Fruit fly (Drosophila melanogaster) whole organism, prepupa: Measurements from ENCODE around the gene Mst36Fb.

Source experiments
- Blimp-1 ChIP-seq: fragments of 200-800 bp; sonication (Bioruptor generic); optimal IDR thresholded peaks from 3 replicates; lab custom pipeline; 2017; ENCODE audit warnings: missing biosample characterization, missing genetic modification characterization, mild to moderate bottlenecking, moderate library complexity, missing genetic modification reagents
- CG10631 ChIP-seq: fragments of 200-800 bp; sonication (Bioruptor generic); optimal IDR thresholded peaks from 2 replicates; lab custom pipeline; 2016; ENCODE audit warnings: missing biosample characterization, missing genetic modification characterization
- CG11294 ChIP-seq: fragments of 200-800 bp; sonication (Bioruptor generic); IDR thresholded peaks from 2 replicates; pipeline ENCODE4 v1.3.6; 2022; ENCODE audit warnings: missing biosample characterization, missing genetic modification characterization
- CG11902 ChIP-seq: fragments of 200-800 bp; sonication (Bioruptor generic); optimal IDR thresholded peaks from 3 replicates; lab custom pipeline; 2016; ENCODE audit warnings: missing biosample characterization, missing genetic modification characterization
- CG15336 ChIP-seq: fragments of 200-800 bp; sonication (Bioruptor generic); IDR thresholded peaks from 2 replicates; pipeline ENCODE4 v1.3.6; 2022; ENCODE audit warnings: missing biosample characterization, missing genetic modification characterization
- CG1621 ChIP-seq: fragments of 200-800 bp; sonication (Bioruptor generic); optimal IDR thresholded peaks from 3 replicates; lab custom pipeline; 2018; ENCODE audit warnings: missing biosample characterization, mild to moderate bottlenecking, missing genetic modification characterization
- CG16779 ChIP-seq: fragments of 200-800 bp; sonication (Bioruptor generic); optimal IDR thresholded peaks from 3 replicates; lab custom pipeline; 2017; ENCODE audit warnings: missing biosample characterization, mild to moderate bottlenecking, missing genetic modification characterization
- CG3032 ChIP-seq: fragments of 200-800 bp; optimal IDR thresholded peaks from 2 replicates; lab custom pipeline; 2019; ENCODE audit warnings: missing biosample characterization, mild to moderate bottlenecking, missing genetic modification characterization, moderate library complexity
- CG31627 ChIP-seq: fragments of 200-800 bp; sonication (Bioruptor generic); optimal IDR thresholded peaks from 3 replicates; lab custom pipeline; 2016; ENCODE audit warnings: missing biosample characterization, missing genetic modification characterization
- CG32006 ChIP-seq: fragments of 200-800 bp; sonication (Bioruptor generic); optimal IDR thresholded peaks from 3 replicates; lab custom pipeline; 2017; ENCODE audit warnings: missing biosample characterization, mild to moderate bottlenecking, missing genetic modification characterization
- CG34406 ChIP-seq: fragments of 200-800 bp; sonication (Bioruptor generic); optimal IDR thresholded peaks from 3 replicates; lab custom pipeline; 2016; ENCODE audit warnings: missing biosample characterization, missing genetic modification characterization
- CG3919 ChIP-seq: fragments of 200-800 bp; sonication (Bioruptor generic); optimal IDR thresholded peaks from 3 replicates; lab custom pipeline; 2016; ENCODE audit warnings: missing biosample characterization, missing genetic modification characterization
- CG4318 ChIP-seq: fragments of 200-800 bp; sonication (Bioruptor generic); optimal IDR thresholded peaks from 3 replicates; lab custom pipeline; 2017; ENCODE audit warnings: missing biosample characterization, mild to moderate bottlenecking, missing genetic modification characterization
- CG6163 ChIP-seq: fragments of 200-800 bp; sonication (Bioruptor generic); IDR thresholded peaks from 3 replicates; pipeline ENCODE4 v1.3.6; 2022; ENCODE audit warnings: missing biosample characterization, missing genetic modification characterization
- CG6276 ChIP-seq: fragments of 200-800 bp; sonication (Bioruptor generic); optimal IDR thresholded peaks from 2 replicates; lab custom pipeline; 2017; ENCODE audit warnings: missing biosample characterization, mild to moderate bottlenecking, missing genetic modification characterization
- CG6792 ChIP-seq: fragments of 200-800 bp; sonication (Bioruptor generic); optimal IDR thresholded peaks from 3 replicates; lab custom pipeline; 2016; ENCODE audit warnings: missing biosample characterization, missing genetic modification characterization
- CG6808 ChIP-seq: fragments of 200-800 bp; sonication (Bioruptor generic); optimal IDR thresholded peaks from 3 replicates; lab custom pipeline; 2017; ENCODE audit warnings: missing biosample characterization, missing genetic modification characterization, mild to moderate bottlenecking, moderate library complexity, missing genetic modification reagents
- CG6854 ChIP-seq: fragments of 200-800 bp; sonication (Bioruptor generic); optimal IDR thresholded peaks from 2 replicates; lab custom pipeline; 2017; ENCODE audit warnings: missing biosample characterization, mild to moderate bottlenecking, missing genetic modification characterization
- CG7368 ChIP-seq: fragments of 200-800 bp; sonication (Bioruptor generic); optimal IDR thresholded peaks from 3 replicates; lab custom pipeline; 2016; ENCODE audit warnings: missing biosample characterization, missing genetic modification characterization
- CG8119 ChIP-seq: fragments of 200-800 bp; sonication (Bioruptor generic); IDR thresholded peaks from 3 replicates; pipeline ENCODE4 v1.3.6; 2022; ENCODE audit warnings: missing biosample characterization, missing genetic modification characterization
- Eip75B ChIP-seq: fragments of 200-800 bp; sonication (Bioruptor generic); optimal IDR thresholded peaks from 3 replicates; lab custom pipeline; 2016; ENCODE audit warnings: missing biosample characterization, missing genetic modification characterization
- Eip78C ChIP-seq: fragments of 200-800 bp; sonication (Bioruptor generic); peaks from one replicate; lab custom pipeline; 2016; ENCODE audit warnings: missing biosample characterization, missing genetic modification characterization
- Ets21C ChIP-seq: fragments of 200-800 bp; sonication (Bioruptor generic); optimal IDR thresholded peaks from 3 replicates; lab custom pipeline; 2016; ENCODE audit warnings: missing biosample characterization, missing genetic modification characterization
- Gug ChIP-seq: fragments of 200-800 bp; sonication (Bioruptor generic); IDR thresholded peaks from 2 replicates; pipeline ENCODE4 v1.3.6; 2022; ENCODE audit warnings: missing biosample characterization, missing genetic modification characterization
- Hr39 ChIP-seq: fragments of 200-800 bp; sonication (Bioruptor generic); optimal IDR thresholded peaks from 2 replicates; lab custom pipeline; 2016; ENCODE audit warnings: missing biosample characterization, missing genetic modification characterization
- Hr4 ChIP-seq: fragments of 200-800 bp; sonication (Bioruptor generic); optimal IDR thresholded peaks from 3 replicates; lab custom pipeline; 2016; ENCODE audit warnings: missing biosample characterization, missing genetic modification characterization
- Lpt ChIP-seq: fragments of 200-800 bp; sonication (Bioruptor generic); optimal IDR thresholded peaks from 3 replicates; lab custom pipeline; 2016; ENCODE audit warnings: missing biosample characterization, missing genetic modification characterization
- Met ChIP-seq: fragments of 200-800 bp; sonication (Bioruptor generic); optimal IDR thresholded peaks from 3 replicates; lab custom pipeline; 2016; ENCODE audit warnings: missing biosample characterization, missing genetic modification characterization
- Sox102F ChIP-seq: fragments of 200-800 bp; sonication (Bioruptor generic); optimal IDR thresholded peaks from 2 replicates; lab custom pipeline; 2016; ENCODE audit warnings: missing biosample characterization, mild to moderate bottlenecking, missing genetic modification characterization
- Sox14 ChIP-seq: fragments of 200-800 bp; sonication (Bioruptor generic); optimal IDR thresholded peaks from 3 replicates; lab custom pipeline; 2016; ENCODE audit warnings: missing biosample characterization, missing genetic modification characterization
- Sox15 ChIP-seq: fragments of 200-800 bp; sonication (Bioruptor generic); optimal IDR thresholded peaks from 3 replicates; lab custom pipeline; 2016; ENCODE audit warnings: missing biosample characterization, missing genetic modification characterization
- achi ChIP-seq: fragments of 200-800 bp; sonication (Bioruptor generic); optimal IDR thresholded peaks from 3 replicates; lab custom pipeline; 2016; ENCODE audit warnings: missing biosample characterization, missing genetic modification characterization
- acj6 ChIP-seq: fragments of 200-800 bp; sonication (Bioruptor generic); optimal IDR thresholded peaks from 3 replicates; lab custom pipeline; 2016; ENCODE audit warnings: missing biosample characterization, missing genetic modification characterization
- cyc ChIP-seq: fragments of 200-800 bp; sonication (Bioruptor generic); optimal IDR thresholded peaks from 3 replicates; lab custom pipeline; 2016; ENCODE audit warnings: missing biosample characterization, missing genetic modification characterization
- dac ChIP-seq: fragments of 200-800 bp; sonication (Bioruptor generic); optimal IDR thresholded peaks from 2 replicates; lab custom pipeline; 2017; ENCODE audit warnings: missing biosample characterization, mild to moderate bottlenecking, missing genetic modification characterization
- dsx ChIP-seq: fragments of 200-800 bp; optimal IDR thresholded peaks from 3 replicates; lab custom pipeline; 2019; ENCODE audit warnings: missing biosample characterization, mild to moderate bottlenecking, missing genetic modification characterization, moderate library complexity; ENCODE audit not compliant: poor library complexity, severe bottlenecking
- eg ChIP-seq: fragments of 200-800 bp; sonication (Bioruptor generic); IDR thresholded peaks from 3 replicates; pipeline ENCODE4 v1.3.6; 2022; ENCODE audit warnings: missing biosample characterization, missing genetic modification characterization
- fd59A ChIP-seq: fragments of 200-800 bp; sonication (Bioruptor generic); optimal IDR thresholded peaks from 2 replicates; lab custom pipeline; 2017; ENCODE audit warnings: missing biosample characterization, mild to moderate bottlenecking, missing genetic modification characterization, missing genetic modification reagents
- fd85E ChIP-seq: fragments of 200-800 bp; sonication (Bioruptor generic); optimal IDR thresholded peaks from 3 replicates; lab custom pipeline; 2016; ENCODE audit warnings: missing biosample characterization, missing genetic modification characterization
- fkh ChIP-seq: fragments of 200-800 bp; sonication (Bioruptor generic); optimal IDR thresholded peaks from 3 replicates; lab custom pipeline; 2017; ENCODE audit warnings: missing biosample characterization, mild to moderate bottlenecking, missing genetic modification characterization, moderate library complexity
- lz ChIP-seq: fragments of 200-800 bp; sonication (Bioruptor generic); optimal IDR thresholded peaks from 3 replicates; lab custom pipeline; 2016; ENCODE audit warnings: missing biosample characterization, missing genetic modification characterization
- net ChIP-seq: fragments of 200-800 bp; sonication (Bioruptor generic); optimal IDR thresholded peaks from 3 replicates; lab custom pipeline; 2016; ENCODE audit warnings: missing biosample characterization, missing genetic modification characterization
- salr ChIP-seq, 2 experiments: fragments of 200-800 bp; sonication (Bioruptor generic); optimal IDR thresholded peaks; 3 replicates each; lab custom pipeline; 2016 to 2018; ENCODE audit warnings: missing biosample characterization in 2 of 2, missing genetic modification characterization in 2 of 2, mild to moderate bottlenecking in 1 of 2
- spab ChIP-seq: fragments of 200-800 bp; sonication (Bioruptor generic); optimal IDR thresholded peaks from 2 replicates; lab custom pipeline; 2017; ENCODE audit warnings: missing biosample characterization, mild to moderate bottlenecking, missing genetic modification characterization, missing genetic modification reagents
- ss ChIP-seq, 2 experiments: fragments of 200-800 bp; sonication (Bioruptor generic); optimal IDR thresholded peaks; 2 replicates in 1 of 2; 3 replicates in 1 of 2; lab custom pipeline; 2017 to 2018; ENCODE audit warnings: mild to moderate bottlenecking in 2 of 2, missing biosample characterization in 2 of 2, missing genetic modification characterization in 2 of 2, moderate library complexity in 1 of 2
- svp ChIP-seq: fragments of 200-800 bp; sonication (Bioruptor generic); peaks from one replicate; lab custom pipeline; 2016; ENCODE audit warnings: missing biosample characterization, missing genetic modification characterization
- topi ChIP-seq: fragments of 200-800 bp; sonication (Bioruptor generic); optimal IDR thresholded peaks from 3 replicates; lab custom pipeline; 2016; ENCODE audit warnings: missing biosample characterization, missing genetic modification characterization

Gene Mst36Fb

dm6 chr2L:18647857-18648652 lies 26.8 kb downstream of the Mst36Fb start (continued):
- peak; percentile 23 to 56 for TF ChIP-seq salr (GFP tag; optimal IDR thresholded peaks at IDR 0.05; lab: Kevin White, UChicago)
- TF ChIP-seq dac = no peak
- peak; percentile 78 for TF ChIP-seq Sox102F (GFP tag; lab: Kevin White, UChicago)
- TF ChIP-seq CG4318 (GFP tag; lab: Kevin White, UChicago) = peak; percentile 23
- TF ChIP-seq achi = peak; percentile 64
- TF ChIP-seq Lpt = peak; percentile 58
- TF ChIP-seq CG31627 (GFP tag; lab: Kevin White, UChicago) = peak; percentile 68
- peak; percentile 64 for TF ChIP-seq CG6792 (GFP tag; lab: Kevin White, UChicago)
- TF ChIP-seq CG3919 (GFP tag; lab: Kevin White, UChicago) = peak; percentile 56
- peak; percentile 47 for TF ChIP-seq CG1621

- TF ChIP-seq topi (peak; percentile 71), CG32006 (GFP tag; lab: Kevin White, UChicago) (peak; percentile 72), Hr4 (peak; percentile 66), svp (GFP tag; lab: Kevin White, UChicago) (peak; percentile 88), CG10631 (GFP tag; lab: Kevin White, UChicago) (peak; percentile 64), fkh (GFP tag; lab: Kevin White, UChicago) (no peak), CG7368 (peak; percentile 69), dac (no peak), CG6163 (GFP tag; lab: Robert Waterston, UW) (peak; percentile 87), Ets21C (GFP tag; lab: Kevin White, UChicago) (peak; percentile 56), CG8119 (GFP tag; lab: Robert Waterston, UW) (peak; percentile 66; the same call in 2 of the 3 replicates), Eip75B (peak; percentile 83), net (peak; percentile 72), CG6276 (GFP tag; lab: Kevin White, UChicago) (peak; percentile 22), CG15336 (GFP tag; lab: Robert Waterston, UW) (peak; percentile 61), CG11294 (no peak), fd85E (GFP tag; lab: Kevin White, UChicago) (no peak), acj6 (GFP tag; lab: Kevin White, UChicago) (peak; percentile 72), eg (GFP tag; lab: Robert Waterston, UW) (peak; percentile 56; the same call in 1 of the 3 replicates), lz (GFP tag; lab: Kevin White, UChicago) (peak; percentile 69), Gug (GFP tag; lab: Robert Waterston, UW) (peak; percentile 34; the same call in 1 of the 2 replicates), CG16779 (tag; lab: Kevin White, UChicago) (peak; percentile 27), CG11902 (GFP tag; lab: Kevin White, UChicago) (peak; percentile 58), Met (peak; percentile 74), fd59A (GFP tag; lab: Kevin White, UChicago) (peak; percentile 10), Hr39 (GFP tag; lab: Kevin White, UChicago) (peak; percentile 81), Lpt (peak; percentile 48), CG1621 (peak; percentile 55), CG6808 (GFP tag; lab: Kevin White, UChicago) (peak; percentile 47), CG6792 (GFP tag; lab: Kevin White, UChicago) (peak; percentile 79), CG3919 (GFP tag; lab: Kevin White, UChicago) (peak; percentile 78), Eip78C (GFP tag; lab: Kevin White, UChicago) (peak; percentile 92), ss (GFP tag; optimal IDR thresholded peaks at IDR 0.05; lab: Kevin White, UChicago) (peak in 1 of 2 experiments; percentile 17), dsx (GFP tag; lab: Kevin White, UChicago) (peak; percentile 37), CG6854 (GFP tag; lab: Kevin White, UChicago) (peak; percentile 16), spab (GFP tag; lab: Kevin White, UChicago) (peak; percentile 45), CG34406 (GFP tag; lab: Kevin White, UChicago) (peak; percentile 65), CG3032 (peak; percentile 60), salr (GFP tag; optimal IDR thresholded peaks at IDR 0.05; lab: Kevin White, UChicago) (peak in 1 of 2 experiments; percentile 64), Sox14 (GFP tag; lab: Kevin White, UChicago) (peak; percentile 70), CG4318 (GFP tag; lab: Kevin White, UChicago) (peak; percentile 28), Sox102F (GFP tag; lab: Kevin White, UChicago) (peak; percentile 79), Sox15 (GFP tag; lab: Kevin White, UChicago) (peak; percentile 49), cyc (GFP tag; lab: Kevin White, UChicago) (peak; percentile 72), Blimp-1 (GFP tag; lab: Kevin White, UChicago) (peak; percentile 15)
Measured at dm6 chr2L:18645468-18645867, 29.4 kb downstream of the Mst36Fb start.
